Worm (Caenorhabditis elegans) whole organism, late embryonic: ENCODE data around the gene rga-9.

ENCODE experiments used
- K02D7.2 ChIP-seq: sonication (generic microtip); optimal IDR thresholded peaks from 2 replicates; lab custom pipeline; 2017; ENCODE audit warnings: mild to moderate bottlenecking, missing genetic modification characterization, missing compliant biosample characterization
- T23F11.4 ChIP-seq: fragments of 200-800 bp; sonication (Bioruptor generic); optimal IDR thresholded peaks from 2 replicates; lab custom pipeline; 2018; ENCODE audit warnings: mild to moderate bottlenecking, missing genetic modification characterization, missing compliant biosample characterization
- ceh-2 ChIP-seq: sonication (generic microtip); optimal IDR thresholded peaks from 2 replicates; lab custom pipeline; 2016; ENCODE audit warnings: missing genotype, missing genetic modification characterization, missing compliant biosample characterization
- ceh-30 ChIP-seq: fragments of 150-350 bp; optimal IDR thresholded peaks from 2 replicates; lab custom pipeline; 2014; ENCODE audit warnings: missing biosample characterization, missing genetic modification characterization
- ceh-45 ChIP-seq: fragments of 200-800 bp; sonication (Bioruptor generic); IDR thresholded peaks from 2 replicates; pipeline ENCODE4 v1.3.6; 2022; ENCODE audit warnings: missing genetic modification reagents, missing genetic modification characterization, missing compliant biosample characterization
- che-1 ChIP-seq: sonication (generic microtip); optimal IDR thresholded peaks from 2 replicates; lab custom pipeline; 2016; ENCODE audit warnings: mild to moderate bottlenecking, missing genetic modification characterization, missing compliant biosample characterization
- ets-4 ChIP-seq: sonication (generic microtip); optimal IDR thresholded peaks from 2 replicates; lab custom pipeline; 2016; ENCODE audit warnings: missing genetic modification characterization, missing compliant biosample characterization
- hlh-13 ChIP-seq: fragments of 200-800 bp; sonication (Bioruptor generic); optimal IDR thresholded peaks from 2 replicates; lab custom pipeline; 2018; ENCODE audit warnings: mild to moderate bottlenecking, missing genetic modification characterization, missing compliant biosample characterization
- lim-6 ChIP-seq: sonication (generic microtip); optimal IDR thresholded peaks from 2 replicates; lab custom pipeline; 2016; ENCODE audit warnings: missing genetic modification characterization, missing compliant biosample characterization
- nfya-1 ChIP-seq: sonication (generic microtip); optimal IDR thresholded peaks from 2 replicates; lab custom pipeline; 2017; ENCODE audit warnings: missing genetic modification characterization, mild to moderate bottlenecking, missing compliant biosample characterization, antibody characterized with exemption, moderate library complexity
- npax-4 ChIP-seq: sonication (generic microtip); optimal IDR thresholded peaks from 2 replicates; lab custom pipeline; 2016; ENCODE audit warnings: missing genetic modification characterization, missing compliant biosample characterization
- ref-2 ChIP-seq: sonication (generic microtip); optimal IDR thresholded peaks from 2 replicates; lab custom pipeline; 2016; ENCODE audit warnings: missing genetic modification characterization, missing compliant biosample characterization
- sdc-2 ChIP-seq: sonication (generic microtip); optimal IDR thresholded peaks from 2 replicates; lab custom pipeline; 2016; ENCODE audit warnings: missing genotype, missing genetic modification characterization, missing compliant biosample characterization
- sox-2 ChIP-seq: fragments of 200-800 bp; sonication (Bioruptor generic); IDR thresholded peaks from 2 replicates; pipeline ENCODE4 v1.3.6; 2022; ENCODE audit warnings: missing genetic modification reagents, missing genetic modification characterization, missing compliant biosample characterization
- unc-86 ChIP-seq: sonication (generic microtip); optimal IDR thresholded peaks from 2 replicates; lab custom pipeline; 2016; ENCODE audit warnings: missing genetic modification characterization, missing compliant biosample characterization

The rga-9 gene

ce11 chrII:15265469-15265868, 2.5 kb upstream of the rga-9 start:
- no peak for TF ChIP-seq ets-4 (tag; lab: Kevin White, UChicago)
- TF ChIP-seq K02D7.2 (tag; lab: Kevin White, UChicago): no peak
- TF ChIP-seq T23F11.4 (GFP tag; lab: Kevin White, UChicago): no peak
- no peak for TF ChIP-seq sdc-2 (tag; lab: Kevin White, UChicago)
- TF ChIP-seq npax-4 (tag; lab: Kevin White, UChicago): no peak

ce11 chrII:15265951-15266350, 2.1 kb upstream of the rga-9 start:
- TF ChIP-seq che-1: no peak
- TF ChIP-seq, all 69 proteins: peak for 0

- TF ChIP-seq lim-6 (tag; lab: Kevin White, UChicago): no peak
- TF ChIP-seq sox-2: no peak
- TF ChIP-seq hlh-13 (GFP tag; lab: Kevin White, UChicago): no peak
- TF ChIP-seq ceh-30: no peak
- TF ChIP-seq ceh-45 (GFP tag; lab: Robert Waterston, UW): no peak
- TF ChIP-seq ceh-2 (tag; lab: Kevin White, UChicago): no peak
- no peak for TF ChIP-seq unc-86 (tag; lab: Kevin White, UChicago)
- TF ChIP-seq, all 69 proteins: peak for 0
Measured at ce11 chrII:15266487-15266886, 1.5 kb upstream of the rga-9 start.

- peak; percentile 44 for TF ChIP-seq ref-2 (tag; lab: Kevin White, UChicago)
- no peak for TF ChIP-seq nfya-1 (tag; lab: Kevin White, UChicago)
Measured at ce11 chrII:15272962-15273361, 5.0 kb downstream of the rga-9 start.
